Fruit fly (Drosophila melanogaster): ENCODE data around the gene Hcf.

Gene Hcf

dm6 chr4:359759-360290 is at the start of gene Hcf:
Hcf (plus strand) TSS chr4:359938.
- peak; percentile 43 for TF ChIP-seq CG13775 (GFP tag; optimal IDR thresholded peaks at IDR 0.05)
- TF ChIP-seq CG34224 (GFP tag; IDR thresholded peaks at IDR 0.05; ENCODE audit: partially characterized antibody), result peak; percentile 51; the same call in 1 of the 3 replicates
- peak; percentile 76 for TF ChIP-seq CG16813 (GFP tag; IDR thresholded peaks at IDR 0.05; ENCODE audit: partially characterized antibody)
- peak in 1 of 2 experiments; percentile 66 for TF ChIP-seq eve (GFP tag; optimal IDR thresholded peaks at IDR 0.05)
- TF ChIP-seq her (GFP tag; optimal IDR thresholded peaks at IDR 0.05), result no peak
- TF ChIP-seq CG34376 (GFP tag; optimal IDR thresholded peaks at IDR 0.05), result peak; percentile 42
- TF ChIP-seq lola (GFP tag; optimal IDR thresholded peaks at IDR 0.05), result peak in 1 of 3 experiments; percentile 83
- no peak for TF ChIP-seq CG31224 (GFP tag; IDR thresholded peaks at IDR 0.05)
- peak; percentile 49 for TF ChIP-seq trem (tag; optimal IDR thresholded peaks at IDR 0.05)
- peak in 1 of 2 experiments; percentile 88 for TF ChIP-seq Dfd (GFP tag; optimal IDR thresholded peaks at IDR 0.05)
- no peak for TF ChIP-seq CG18619 (GFP tag; optimal IDR thresholded peaks at IDR 0.05)
- TF ChIP-seq crp (GFP tag; optimal IDR thresholded peaks at IDR 0.05), result peak in 1 of 2 experiments; percentile 2
- peak; percentile 45; the same call in 1 of the 2 replicates for TF ChIP-seq inv (GFP tag; IDR thresholded peaks at IDR 0.05; ENCODE audit: partially characterized antibody)
- peak in 1 of 3 experiments; percentile 66 for TF ChIP-seq Stat92E (GFP tag; optimal IDR thresholded peaks at IDR 0.05)
- TF ChIP-seq CG17612 (GFP tag; IDR thresholded peaks at IDR 0.05), result no peak
- no peak for TF ChIP-seq usp (GFP tag; optimal IDR thresholded peaks at IDR 0.05)
- no peak for TF ChIP-seq croc (GFP tag; conservative IDR thresholded peaks at IDR 0.05)
- TF ChIP-seq slou (GFP tag; optimal IDR thresholded peaks at IDR 0.05), result peak; percentile 13
- no peak for TF ChIP-seq CG12071 (GFP tag; optimal IDR thresholded peaks at IDR 0.05)
- TF ChIP-seq B-H1 (GFP tag; IDR thresholded peaks at IDR 0.05), result no peak
- TF ChIP-seq fd96Cb (tag; optimal IDR thresholded peaks at IDR 0.05), result no peak
- TF ChIP-seq chm (GFP tag; IDR thresholded peaks at IDR 0.05), result no peak
- peak; percentile 13 for TF ChIP-seq CG8290 (GFP tag; optimal IDR thresholded peaks at IDR 0.05)
- TF ChIP-seq CG8290 (tag; optimal IDR thresholded peaks at IDR 0.05), result peak in 1 of 2 experiments; percentile 58
- peak; percentile 6 for TF ChIP-seq lilli (GFP tag; optimal IDR thresholded peaks at IDR 0.05)
- no peak for TF ChIP-seq Kr (GFP tag; optimal IDR thresholded peaks at IDR 0.05)
- TF ChIP-seq yki (optimal IDR thresholded peaks at IDR 0.05), result no peak
- TF ChIP-seq CG1602 (GFP tag; optimal IDR thresholded peaks at IDR 0.05), result peak; percentile 27
- TF ChIP-seq slp2 (GFP tag; optimal IDR thresholded peaks at IDR 0.05), result no peak
- no peak for TF ChIP-seq nmo (GFP tag; optimal IDR thresholded peaks at IDR 0.05)
- peak; percentile 77 for TF ChIP-seq CG6791 (GFP tag; IDR thresholded peaks at IDR 0.05; ENCODE audit: partially characterized antibody)
- TF ChIP-seq pb (GFP tag; optimal IDR thresholded peaks at IDR 0.05), result no peak
- TF ChIP-seq sob (GFP tag; IDR thresholded peaks at IDR 0.05), result 0 out of 2 replicates have a peak, but pooled peaks have one; percentile 55
- TF ChIP-seq gfzf (GFP tag; optimal IDR thresholded peaks at IDR 0.05), result peak; percentile 58
- peak; percentile 55 for TF ChIP-seq phol (tag; optimal IDR thresholded peaks at IDR 0.05)
- no peak for TF ChIP-seq CG6765 (GFP tag; optimal IDR thresholded peaks at IDR 0.05)
- TF ChIP-seq CG17361 (GFP tag; IDR thresholded peaks at IDR 0.05), result no peak; the same call in 2 of the 3 replicates
- no peak for TF ChIP-seq CG17186 (GFP tag; optimal IDR thresholded peaks at IDR 0.05)
- TF ChIP-seq Dref (GFP tag; IDR thresholded peaks at IDR 0.05), result peak; percentile 84
- TF ChIP-seq Gsc (GFP tag; IDR thresholded peaks at IDR 0.05), result no peak
- TF ChIP-seq Scr (GFP tag; IDR thresholded peaks at IDR 0.05; ENCODE audit: partially characterized antibody), result peak; percentile 68
- TF ChIP-seq amos (GFP tag; IDR thresholded peaks at IDR 0.05; ENCODE audit: partially characterized antibody), result peak; percentile 75; the same call in 1 of the 2 replicates
- peak; percentile 21 for TF ChIP-seq CG2712 (tag; optimal IDR thresholded peaks at IDR 0.05)
- TF ChIP-seq dysf (GFP tag; IDR thresholded peaks at IDR 0.05), result no peak
- TF ChIP-seq CG4854 (GFP tag; optimal IDR thresholded peaks at IDR 0.05), result no peak
- TF ChIP-seq CG1603 (tag; optimal IDR thresholded peaks at IDR 0.05), result peak; percentile 94
- TF ChIP-seq pzg (GFP tag; optimal IDR thresholded peaks at IDR 0.05), result peak; percentile 78
- TF ChIP-seq YL-1 (GFP tag; optimal IDR thresholded peaks at IDR 0.05), result peak; percentile 87
- no peak for TF ChIP-seq Fer1 (GFP tag; optimal IDR thresholded peaks at IDR 0.05)
- no peak for TF ChIP-seq CG10565 (GFP tag; optimal IDR thresholded peaks at IDR 0.05)
